Worm (Caenorhabditis elegans): Measurements from ENCODE around the gene mfsd-10.

DNA sequence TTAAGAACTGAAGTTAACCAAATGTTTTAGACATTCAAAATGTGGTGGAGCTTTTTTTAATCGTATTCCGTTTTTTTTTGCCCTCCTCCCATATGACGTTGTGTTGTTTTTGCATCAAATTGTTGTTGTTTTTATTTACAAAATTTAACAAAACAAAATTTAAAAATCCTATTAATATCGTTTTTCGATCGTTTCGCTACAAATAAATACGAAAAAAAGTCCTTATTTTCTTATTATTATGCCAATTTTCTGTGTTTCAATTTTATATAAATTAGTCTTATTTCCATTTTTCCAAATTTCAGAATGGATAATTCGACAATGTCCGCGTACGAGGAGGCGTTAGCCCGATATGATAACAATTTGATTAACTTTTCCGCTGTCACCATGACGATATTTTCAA, 9.0 kb downstream of the mfsd-10 start, which contains the start of gene npr-36:
- no peak for TF ChIP-seq lin-15B (tag; optimal IDR thresholded peaks at IDR 0.05)
- TF ChIP-seq zag-1 (tag; optimal IDR thresholded peaks at IDR 0.05), result no peak
- TF ChIP-seq hlh-30 (tag; optimal IDR thresholded peaks at IDR 0.05; ENCODE audit: insufficient read depth), result no peak
- TF ChIP-seq nhr-25 (tag; optimal IDR thresholded peaks at IDR 0.05; ENCODE audit: borderline replicate concordance, insufficient read depth), result no peak
- no peak for TF ChIP-seq dpl-1 (GFP tag; optimal IDR thresholded peaks at IDR 0.05)
- no peak for TF ChIP-seq nhr-42 (GFP tag; IDR thresholded peaks at IDR 0.05)
